Worm (Caenorhabditis elegans) whole organism, L4 larva: ENCODE measurements around the gene sra-33.

Experiments used
- jun-1 ChIP-seq: fragments of 150-350 bp; optimal IDR thresholded peaks from 2 replicates; lab custom pipeline; 2014; ENCODE audit warnings: missing biosample characterization, missing genetic modification reagents, missing genetic modification characterization
- lin-13 ChIP-seq: fragments of 150-350 bp; optimal IDR thresholded peaks from 2 replicates; lab custom pipeline; 2014; ENCODE audit warnings: missing biosample characterization, missing genetic modification reagents, missing genetic modification characterization
- lir-3 ChIP-seq: sonication (generic microtip); optimal IDR thresholded peaks from 2 replicates; lab custom pipeline; 2016; ENCODE audit warnings: mild to moderate bottlenecking, missing genetic modification characterization, missing compliant biosample characterization
- mdl-1 ChIP-seq, 2 experiments: fragments of 150-350 bp in 1 of 2; sonication (generic microtip) in 1 of 2; optimal IDR thresholded peaks; 2 replicates each; lab custom pipeline; 2014 to 2017; ENCODE audit warnings: missing biosample characterization in 2 of 2, missing genetic modification characterization in 2 of 2
- nhr-42 ChIP-seq: fragments of 200-800 bp; sonication (Bioruptor generic); IDR thresholded peaks from 2 replicates; pipeline ENCODE4 v1.3.6; 2022; ENCODE audit warnings: missing genetic modification characterization, missing compliant biosample characterization
- unc-62 ChIP-seq, 3 experiments: fragments of 150-350 bp in 1 of 3; sonication (generic microtip); optimal IDR thresholded peaks in 2 of 3; peaks in 1 of 3; 1 replicate in 1 of 3; 2 replicates in 2 of 3; lab custom pipeline; 2014 to 2017; ENCODE audit warnings: missing biosample characterization in 3 of 3, missing genetic modification characterization in 3 of 3, missing genetic modification reagents in 3 of 3, missing genotype in 1 of 3

ce11 chrII:4572579-4572978 lies 35.5 kb upstream of the sra-33 start:
- TF ChIP-seq nhr-42 (GFP tag; lab: Robert Waterston, UW): no peak
- TF ChIP-seq lir-3 (tag; lab: Kevin White, UChicago): no peak
- TF ChIP-seq mdl-1 (tag; optimal IDR thresholded peaks at IDR 0.05; lab: Kevin White, UChicago): no peak
- TF ChIP-seq unc-62 (GFP tag; optimal IDR thresholded peaks at IDR 0.05 in 1 of 2; lab: Kevin White, UChicago): no peak
- TF ChIP-seq unc-62 (tag; optimal IDR thresholded peaks at IDR 0.05; lab: Kevin White, UChicago): no peak
- no peak for TF ChIP-seq lin-13 (GFP tag; lab: Kevin White, UChicago)
- no peak for TF ChIP-seq jun-1
